Worm (Caenorhabditis elegans): ENCODE data around the gene C07A9.12.

Gene C07A9.12

DNA sequence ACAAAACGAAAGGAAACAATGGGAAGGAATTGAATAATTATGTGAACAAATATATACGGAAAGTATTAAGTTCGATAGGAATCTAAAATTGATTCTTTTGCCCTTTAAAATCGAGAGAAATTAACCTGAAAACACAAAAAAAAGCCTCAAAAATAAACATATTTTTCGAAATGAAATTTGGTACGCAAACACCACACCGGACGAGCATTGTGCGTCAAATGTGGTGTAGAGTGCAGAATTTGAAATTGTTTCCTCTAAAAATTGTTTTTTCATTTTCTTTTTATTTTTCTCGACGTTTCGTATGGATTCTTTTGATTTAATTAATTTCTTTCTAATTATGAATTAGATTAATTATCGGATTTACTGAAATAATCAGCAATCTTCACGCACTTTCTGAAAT is 32.0 kb downstream of the C07A9.12 start (continued):
- TF ChIP-seq snu-23 (GFP tag; optimal IDR thresholded peaks at IDR 0.05), result peak; percentile 46
- TF ChIP-seq vab-15 (tag; optimal IDR thresholded peaks at IDR 0.05), result no peak
- TF ChIP-seq nhr-90 (tag; optimal IDR thresholded peaks at IDR 0.05; ENCODE audit: poor library complexity), result no peak
- peak; percentile 16 for TF ChIP-seq lin-14 (GFP tag; optimal IDR thresholded peaks at IDR 0.05)
- TF ChIP-seq irx-1 (tag; optimal IDR thresholded peaks at IDR 0.05), result no peak
- no peak for TF ChIP-seq hlh-17 (GFP tag; optimal IDR thresholded peaks at IDR 0.05; ENCODE audit: borderline replicate concordance)
- TF ChIP-seq jun-1 (tag; optimal IDR thresholded peaks at IDR 0.05), result no peak
- TF ChIP-seq aha-1 (tag; optimal IDR thresholded peaks at IDR 0.05), result no peak
- TF ChIP-seq lin-15B (tag; optimal IDR thresholded peaks at IDR 0.05), result no peak
- TF ChIP-seq C16A3.4 (tag; optimal IDR thresholded peaks at IDR 0.05), result peak; percentile 29
- TF ChIP-seq nhr-47 (tag; optimal IDR thresholded peaks at IDR 0.05), result peak; percentile 3
- no peak for TF ChIP-seq ceh-63 (GFP tag; optimal IDR thresholded peaks at IDR 0.05)
- peak; percentile 7 for TF ChIP-seq rnt-1 (tag; optimal IDR thresholded peaks at IDR 0.05)
- no peak for TF ChIP-seq dsc-1 (tag; optimal IDR thresholded peaks at IDR 0.05)
- TF ChIP-seq swsn-7 (tag; optimal IDR thresholded peaks at IDR 0.05), result peak; percentile 20
- TF ChIP-seq nhr-28 (tag; optimal IDR thresholded peaks at IDR 0.05), result no peak
- no peak for TF ChIP-seq unc-62 (GFP tag; optimal IDR thresholded peaks at IDR 0.05)
- peak; percentile 38 for TF ChIP-seq nhr-71 (tag; optimal IDR thresholded peaks at IDR 0.05)
- no peak for TF ChIP-seq mdl-1 (tag; optimal IDR thresholded peaks at IDR 0.05)
- TF ChIP-seq efl-3 (GFP tag; optimal IDR thresholded peaks at IDR 0.05), result no peak
- no peak for TF ChIP-seq egl-27 (tag; optimal IDR thresholded peaks at IDR 0.05)
- no peak for TF ChIP-seq nhr-19 (GFP tag; conservative IDR thresholded peaks at IDR 0.05)
- TF ChIP-seq mef-2 (tag; optimal IDR thresholded peaks at IDR 0.05), result no peak
- TF ChIP-seq unc-130 (tag; optimal IDR thresholded peaks at IDR 0.05), result no peak
- no peak for TF ChIP-seq lin-13 (GFP tag; optimal IDR thresholded peaks at IDR 0.05)
- no peak for TF ChIP-seq egl-13 (tag; optimal IDR thresholded peaks at IDR 0.05)
- no peak for TF ChIP-seq unc-98 (GFP tag; IDR thresholded peaks at IDR 0.05)
- TF ChIP-seq xbp-1 (tag; optimal IDR thresholded peaks at IDR 0.05), result no peak
- no peak for TF ChIP-seq grh-1 (GFP tag; IDR thresholded peaks at IDR 0.05)
- TF ChIP-seq hpl-2 (GFP tag; optimal IDR thresholded peaks at IDR 0.05), result no peak
- no peak for TF ChIP-seq aly-2 (tag; optimal IDR thresholded peaks at IDR 0.05)
- TF ChIP-seq nhr-20 (tag; optimal IDR thresholded peaks at IDR 0.05), result no peak
- no peak for TF ChIP-seq ztf-4 (tag; optimal IDR thresholded peaks at IDR 0.05)
- no peak for TF ChIP-seq C04F5.9 (tag; optimal IDR thresholded peaks at IDR 0.05)
- no peak for TF ChIP-seq sox-4 (tag; optimal IDR thresholded peaks at IDR 0.05)
- TF ChIP-seq nhr-76 (tag; optimal IDR thresholded peaks at IDR 0.05), result no peak
- no peak for TF ChIP-seq elt-2 (tag; optimal IDR thresholded peaks at IDR 0.05)

DNA sequence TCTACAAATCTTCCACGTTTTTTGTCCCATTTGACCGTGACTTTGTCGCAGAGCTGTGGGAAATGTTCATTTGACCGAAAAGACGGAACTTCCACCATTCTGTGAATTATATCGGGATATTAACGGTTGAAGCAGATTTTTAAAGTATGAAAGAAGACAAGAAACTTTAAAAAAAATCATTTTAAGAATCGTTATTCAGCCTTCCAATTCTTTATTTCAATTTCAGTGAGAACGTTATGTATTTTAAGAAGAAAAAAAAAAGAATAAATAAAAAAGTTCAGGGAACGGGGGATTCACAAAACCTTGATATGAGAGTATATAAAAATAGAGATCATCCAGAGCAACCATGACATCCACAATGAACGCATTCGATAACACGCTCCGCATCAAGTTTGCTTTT is 32.9 kb downstream of the C07A9.12 start, which contains the start of gene set-3:
TSS of gene set-3 (minus strand) at position 101 of the 400 bp plus-strand sequence.
- TF ChIP-seq lsy-2 (tag; optimal IDR thresholded peaks at IDR 0.05) (no peak), nhr-76 (tag; optimal IDR thresholded peaks at IDR 0.05) (no peak), sptf-1 (tag; optimal IDR thresholded peaks at IDR 0.05) (no peak), egl-27 (tag; optimal IDR thresholded peaks at IDR 0.05) (no peak), ztf-4 (tag; optimal IDR thresholded peaks at IDR 0.05) (no peak), jun-1 (tag; optimal IDR thresholded peaks at IDR 0.05) (no peak), fkh-8 (tag; optimal IDR thresholded peaks at IDR 0.05) (no peak), ceh-8 (GFP tag; optimal IDR thresholded peaks at IDR 0.05) (no peak)

ce11 chrIII:9690044-9690443 is 37.3 kb downstream of the C07A9.12 start, which contains the start of gene best-5:
best-5 (minus strand) TSS chrIII:9690253.
- no peak for TF ChIP-seq hpl-2 (GFP tag; optimal IDR thresholded peaks at IDR 0.05)
- no peak for TF ChIP-seq lin-39 (tag; optimal IDR thresholded peaks at IDR 0.05)
- TF ChIP-seq nhr-28 (tag; optimal IDR thresholded peaks at IDR 0.05), result no peak
- no peak for TF ChIP-seq snu-23 (GFP tag; optimal IDR thresholded peaks at IDR 0.05)
- TF ChIP-seq C34B4.2 (tag; optimal IDR thresholded peaks at IDR 0.05), result no peak
- TF ChIP-seq xbp-1 (tag; optimal IDR thresholded peaks at IDR 0.05), result no peak
- TF ChIP-seq hlh-4 (tag; optimal IDR thresholded peaks at IDR 0.05), result no peak
- TF ChIP-seq F16B12.6 (tag; optimal IDR thresholded peaks at IDR 0.05), result no peak
- TF ChIP-seq ztf-4 (tag; optimal IDR thresholded peaks at IDR 0.05), result no peak
- TF ChIP-seq nhr-12 (tag; optimal IDR thresholded peaks at IDR 0.05), result no peak
- TF ChIP-seq unc-62 (GFP tag; optimal IDR thresholded peaks at IDR 0.05), result no peak
